Worm (Caenorhabditis elegans) whole organism, L2 larva: ENCODE measurements around the gene C10C6.7.

Source experiments
- ama-1 ChIP-seq: fragments of 150-350 bp; optimal IDR thresholded peaks from 2 replicates; lab custom pipeline; 2018; ENCODE audit warnings: inconsistent platforms
- ceh-16 ChIP-seq: fragments of 150-350 bp; optimal IDR thresholded peaks from 2 replicates; lab custom pipeline; 2014; ENCODE audit warnings: missing biosample characterization, missing genetic modification characterization
- dmd-4 ChIP-seq: sonication (generic microtip); optimal IDR thresholded peaks from 2 replicates; lab custom pipeline; 2017; ENCODE audit warnings: missing biosample characterization, missing genetic modification characterization
- egl-27 ChIP-seq: sonication (generic microtip); optimal IDR thresholded peaks from 3 replicates; lab custom pipeline; 2017; ENCODE audit warnings: missing biosample characterization, missing genetic modification reagents, missing genetic modification characterization
- lin-11 ChIP-seq: fragments of 150-350 bp; sonication (generic microtip); optimal IDR thresholded peaks from 2 replicates; lab custom pipeline; 2014; ENCODE audit warnings: missing biosample characterization, missing genetic modification characterization, inconsistent platforms, mixed read lengths
- mbf-1 ChIP-seq: sonication (generic microtip); optimal IDR thresholded peaks from 2 replicates; lab custom pipeline; 2017; ENCODE audit warnings: missing biosample characterization, missing genetic modification characterization
- nhr-11 ChIP-seq: fragments of 150-350 bp; optimal IDR thresholded peaks from 2 replicates; lab custom pipeline; 2014; ENCODE audit warnings: missing biosample characterization, missing genetic modification characterization
- nhr-21 ChIP-seq: fragments of 150-350 bp; optimal IDR thresholded peaks from 2 replicates; lab custom pipeline; 2014; ENCODE audit warnings: missing biosample characterization, missing genetic modification characterization
- skn-1 ChIP-seq: sonication (generic microtip); optimal IDR thresholded peaks from 2 replicates; lab custom pipeline; 2017; ENCODE audit warnings: missing biosample characterization, missing genetic modification characterization
- unc-62 ChIP-seq: fragments of 150-350 bp; optimal IDR thresholded peaks from 2 replicates; lab custom pipeline; 2014; ENCODE audit warnings: missing biosample characterization, missing genetic modification reagents, missing genetic modification characterization

ce11 chrIV:11493899-11494298 lies 26.6 kb upstream of the C10C6.7 start:
- peak; percentile 9 for TF ChIP-seq nhr-21 (tag; lab: Kevin White, UChicago)
- no peak for TF ChIP-seq ama-1 (lab: Kevin White, UChicago)
- no peak for TF ChIP-seq nhr-11
- no peak for TF ChIP-seq skn-1
- TF ChIP-seq egl-27 (tag; lab: Kevin White, UChicago): no peak
- TF ChIP-seq ceh-16 (tag; lab: Kevin White, UChicago): no peak
- TF ChIP-seq mbf-1 (tag; lab: Kevin White, UChicago): no peak
- no peak for TF ChIP-seq lin-11 (tag; lab: Kevin White, UChicago)
- no peak for TF ChIP-seq dmd-4 (tag; lab: Kevin White, UChicago)
- TF ChIP-seq unc-62 (GFP tag; lab: Kevin White, UChicago): no peak
